Fruit fly (Drosophila melanogaster) S2 (cell line): Measurements from ENCODE around the gene acs.

Experiments used
- CG8478 ChIP-seq: fragments of >200 bp; optimal IDR thresholded peaks from 2 replicates; lab custom pipeline; 2018
- CTCF ChIP-seq, 2 experiments: fragments of >200 bp; optimal IDR thresholded peaks; 2 replicates each; lab custom pipeline; 2018

Gene acs

DNA sequence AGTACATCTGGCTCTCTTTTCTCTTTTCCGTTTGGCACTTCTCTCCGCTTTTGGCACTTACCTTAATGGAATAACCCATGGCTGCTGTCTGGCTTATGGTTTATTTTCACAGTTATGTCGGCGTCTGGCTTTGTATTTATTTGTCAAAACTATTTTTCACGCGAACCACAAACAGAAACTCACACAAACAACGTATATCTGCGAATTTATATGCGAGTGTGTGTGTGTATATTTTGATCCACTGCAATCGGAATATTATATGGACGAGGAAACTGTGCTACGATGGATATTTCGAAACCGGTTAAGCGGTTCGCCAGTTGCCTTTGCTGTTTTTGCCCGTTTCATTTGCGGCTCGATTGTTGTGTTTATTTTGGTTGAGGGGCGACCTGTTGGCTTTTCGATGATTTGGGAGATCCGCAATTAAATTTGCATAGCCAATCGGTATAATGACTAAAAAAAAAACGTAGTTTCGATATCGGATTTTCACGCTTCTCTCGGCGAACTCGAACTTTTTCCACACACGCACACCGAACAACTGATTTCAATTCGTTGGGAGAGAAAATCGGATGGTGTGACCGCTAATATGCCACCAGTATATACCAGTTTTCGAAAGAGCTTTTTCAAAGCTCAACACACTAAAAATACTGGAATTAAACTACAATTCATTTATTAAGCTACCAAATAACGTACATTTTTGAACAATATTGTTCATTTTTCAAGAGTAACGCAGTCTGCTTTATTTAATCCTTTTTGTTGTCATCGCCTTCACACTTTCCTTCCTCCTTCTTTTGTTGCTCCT is 1.7 kb upstream of the acs start, which contains the start of gene CG1927:
Gene CG1927 (minus strand): TSS at position 541 of the 799 bp plus-strand sequence.
- no peak for TF ChIP-seq CTCF (optimal IDR thresholded peaks at IDR 0.05; lab: Kevin White, UChicago)
- no peak for TF ChIP-seq CG8478 (lab: Kevin White, UChicago)

dm6 chr3L:1976760-1977159 is 5.3 kb downstream of the acs start:
- TF ChIP-seq CG8478 (lab: Kevin White, UChicago) (no peak), CTCF (optimal IDR thresholded peaks at IDR 0.05; lab: Kevin White, UChicago) (no peak)

dm6 chr3L:1985406-1985805 is 14.0 kb downstream of the acs start:
- TF ChIP-seq CTCF (optimal IDR thresholded peaks at IDR 0.05; lab: Kevin White, UChicago) (no peak), CG8478 (lab: Kevin White, UChicago) (no peak)

DNA sequence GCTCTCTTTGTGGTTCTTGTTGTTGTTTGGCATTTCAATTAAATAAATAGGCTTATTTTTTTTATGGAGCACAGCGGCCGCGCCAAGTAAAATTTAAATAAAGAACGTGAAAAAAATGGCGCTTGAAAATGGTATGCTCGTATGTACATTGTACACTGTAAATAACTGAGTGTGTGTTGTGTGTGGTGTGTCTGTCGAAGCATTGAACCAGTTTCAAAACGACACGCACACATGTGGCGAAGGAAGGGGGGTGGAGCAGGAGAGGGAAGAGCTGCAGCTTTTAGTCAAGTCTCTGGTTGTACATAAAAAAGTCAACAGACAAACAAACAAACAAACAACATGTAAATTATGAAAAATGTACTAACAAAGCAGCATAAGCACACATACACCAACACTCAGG is 33.3 kb downstream of the acs start:
- TF ChIP-seq CG8478 (lab: Kevin White, UChicago) (no peak), CTCF (optimal IDR thresholded peaks at IDR 0.05; lab: Kevin White, UChicago) (no peak)

- TF ChIP-seq CTCF (optimal IDR thresholded peaks at IDR 0.05; lab: Kevin White, UChicago) (no peak), CG8478 (lab: Kevin White, UChicago) (no peak)
Measured at dm6 chr3L:2005551-2005950, 34.1 kb downstream of the acs start, which contains the start of gene CG42841. CG42841 (minus strand) TSS chr3L:2005651.

DNA sequence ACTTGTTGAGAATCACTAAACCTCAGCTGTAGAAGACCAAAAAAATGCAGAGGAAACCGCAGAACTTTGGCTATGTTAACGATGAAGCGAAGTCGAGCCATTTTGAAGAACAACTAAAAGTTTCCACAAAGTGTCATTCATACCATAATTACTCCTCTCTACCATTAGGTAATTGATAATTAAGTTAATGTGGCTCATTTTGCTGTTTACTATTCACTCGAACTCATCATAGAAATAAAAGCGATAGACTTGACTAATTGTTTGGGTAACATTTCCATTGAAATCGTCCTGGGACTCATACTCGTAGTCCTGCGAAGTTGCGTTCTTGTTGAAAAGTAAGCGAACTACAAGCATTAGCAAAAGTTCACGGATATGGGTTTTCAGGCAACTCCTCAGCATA is 50.4 kb downstream of the acs start, which contains the start of gene Grl62a:
Gene Grl62a (minus strand): TSS at position 101 of the 400 bp plus-strand sequence.
- TF ChIP-seq CG8478 (lab: Kevin White, UChicago): no peak
- TF ChIP-seq CTCF (optimal IDR thresholded peaks at IDR 0.05; lab: Kevin White, UChicago): no peak

DNA sequence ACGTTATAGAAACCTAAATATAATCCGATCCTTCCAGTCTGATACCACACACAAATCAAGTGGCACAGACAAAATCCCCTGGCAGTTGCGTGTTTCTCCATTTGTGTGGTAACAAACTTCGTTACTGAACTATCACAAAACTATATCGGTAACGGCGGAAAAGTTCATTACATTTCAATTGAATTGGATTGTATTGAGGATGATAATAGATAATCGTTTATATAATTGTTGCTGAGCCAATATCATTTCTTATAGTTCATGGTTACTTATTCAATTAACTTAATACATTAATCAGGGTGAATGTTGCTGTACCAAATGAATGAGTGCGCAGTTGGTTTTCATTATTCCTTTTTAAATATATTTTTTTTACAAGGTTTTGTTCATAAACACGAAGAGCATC is 51.9 kb downstream of the acs start, which contains the start of gene Grl62b:
Gene Grl62b (minus strand): TSS at position 101 of the 400 bp plus-strand sequence.
- TF ChIP-seq CG8478 (lab: Kevin White, UChicago): no peak
- TF ChIP-seq CTCF (optimal IDR thresholded peaks at IDR 0.05; lab: Kevin White, UChicago): no peak
